Fruit fly (Drosophila melanogaster): ENCODE data around the gene CG18585.

- TF ChIP-seq CG12605 (GFP tag; IDR thresholded peaks at IDR 0.05) (no peak), CG10348 (GFP tag; IDR thresholded peaks at IDR 0.05) (no peak), CG8301 (tag; optimal IDR thresholded peaks at IDR 0.05) (no peak), CG32121 (GFP tag; IDR thresholded peaks at IDR 0.05) (no peak), Pif1A (GFP tag; optimal IDR thresholded peaks at IDR 0.05) (no peak)
Observed at dm6 chr2L:7690449-7690848, 412 bp downstream of the CG18585 start.

Measured in whole organism, pupa.